Fruit fly (Drosophila melanogaster) S2 (cell line): ENCODE data around the gene CG13601.

Source experiments
- CG8478 ChIP-seq: fragments of >200 bp; optimal IDR thresholded peaks from 2 replicates; lab custom pipeline; 2018
- CTCF ChIP-seq, 2 experiments: fragments of >200 bp; optimal IDR thresholded peaks; 2 replicates each; lab custom pipeline; 2018

Gene CG13601

dm6 chr3R:23927429-23927828 is at the start of gene CG13601:
TSS of gene CG13601 (minus strand) at chr3R:23927634.
- TF ChIP-seq CG8478, result no peak
- TF ChIP-seq CTCF (optimal IDR thresholded peaks at IDR 0.05; lab: Kevin White, UChicago), result no peak

- TF ChIP-seq CG8478, result no peak
- TF ChIP-seq CTCF (optimal IDR thresholded peaks at IDR 0.05; lab: Kevin White, UChicago), result no peak
These were observed 44.3 kb upstream of the CG13601 start for dm6 chr3R:23971764-23972163.

dm6 chr3R:23971208-23971607 is 43.8 kb upstream of the CG13601 start:
- TF ChIP-seq CTCF (optimal IDR thresholded peaks at IDR 0.05; lab: Kevin White, UChicago), result no peak

dm6 chr3R:23969449-23969848 is 42.0 kb upstream of the CG13601 start:
- TF ChIP-seq CTCF (optimal IDR thresholded peaks at IDR 0.05; lab: Kevin White, UChicago) (no peak), CG8478 (no peak)

- no peak for TF ChIP-seq CG8478
- no peak for TF ChIP-seq CTCF (optimal IDR thresholded peaks at IDR 0.05; lab: Kevin White, UChicago)
These were observed 37.7 kb upstream of the CG13601 start for dm6 chr3R:23964913-23965718.

dm6 chr3R:23962781-23963222 is 35.4 kb upstream of the CG13601 start, which contains the start of gene CG31140:
TSS of gene CG31140 (plus strand) at chr3R:23963180.
- TF ChIP-seq CTCF (optimal IDR thresholded peaks at IDR 0.05; lab: Kevin White, UChicago) (no peak), CG8478 (no peak)

- TF ChIP-seq CTCF (optimal IDR thresholded peaks at IDR 0.05; lab: Kevin White, UChicago) (no peak), CG8478 (no peak)
These were observed 33.4 kb upstream of the CG13601 start for dm6 chr3R:23960865-23961264.

dm6 chr3R:23958091-23958838 is 30.8 kb upstream of the CG13601 start, which contains the start of the genes GluProRS and AP-1sigma:
TSS of gene GluProRS (minus strand) at chr3R:23958391.
TSS of gene AP-1sigma (plus strand) at chr3R:23958651.
- TF ChIP-seq CG8478 (no peak), CTCF (optimal IDR thresholded peaks at IDR 0.05; lab: Kevin White, UChicago) (no peak)

dm6 chr3R:23955380-23955779 is 27.9 kb upstream of the CG13601 start:
- TF ChIP-seq CTCF (optimal IDR thresholded peaks at IDR 0.05; lab: Kevin White, UChicago) (no peak), CG8478 (no peak)

- TF ChIP-seq CG8478, result no peak
- no peak for TF ChIP-seq CTCF (optimal IDR thresholded peaks at IDR 0.05; lab: Kevin White, UChicago)
These were observed 21.3 kb upstream of the CG13601 start for dm6 chr3R:23948466-23949413.

dm6 chr3R:23948324-23948465 is 20.8 kb upstream of the CG13601 start, which contains the start of gene CG12268:
TSS of gene CG12268 (minus strand) at chr3R:23948424.
- TF ChIP-seq CG8478 (no peak), CTCF (optimal IDR thresholded peaks at IDR 0.05; lab: Kevin White, UChicago) (no peak)

dm6 chr3R:23947002-23947401 is 19.6 kb upstream of the CG13601 start:
- no peak for TF ChIP-seq CTCF (optimal IDR thresholded peaks at IDR 0.05; lab: Kevin White, UChicago)
- no peak for TF ChIP-seq CG8478

dm6 chr3R:23943843-23944356 is 16.5 kb upstream of the CG13601 start:
- TF ChIP-seq CTCF (optimal IDR thresholded peaks at IDR 0.05; lab: Kevin White, UChicago), result no peak
- no peak for TF ChIP-seq CG8478

dm6 chr3R:23942965-23943413 is 15.6 kb upstream of the CG13601 start, which contains the start of gene Gdh:
TSS of gene Gdh (minus strand) at chr3R:23943101.
- no peak for TF ChIP-seq CTCF (optimal IDR thresholded peaks at IDR 0.05; lab: Kevin White, UChicago)
- TF ChIP-seq CG8478, result no peak

dm6 chr3R:23942550-23942949 is 15.1 kb upstream of the CG13601 start:
- TF ChIP-seq CTCF (optimal IDR thresholded peaks at IDR 0.05; lab: Kevin White, UChicago) (no peak), CG8478 (no peak)
